Worm (Caenorhabditis elegans): ENCODE measurements around the gene C07A9.5.

- no peak for TF ChIP-seq him-1 (tag; optimal IDR thresholded peaks at IDR 0.05)
- no peak for TF ChIP-seq W03F9.2 (tag; optimal IDR thresholded peaks at IDR 0.05)
- no peak for TF ChIP-seq dao-5 (tag; optimal IDR thresholded peaks at IDR 0.05)
These were observed 30.6 kb upstream of the C07A9.5 start for ce11 chrIII:9713182-9713581.

All from whole organism, L4/young adult.